Fruit fly (Drosophila melanogaster) whole organism, prepupa: ENCODE measurements around the gene Osi18.

ENCODE experiments used
- Blimp-1 ChIP-seq: fragments of 200-800 bp; sonication (Bioruptor generic); optimal IDR thresholded peaks from 3 replicates; lab custom pipeline; 2017; ENCODE audit warnings: missing biosample characterization, missing genetic modification characterization, mild to moderate bottlenecking, moderate library complexity, missing genetic modification reagents
- CG11294 ChIP-seq: fragments of 200-800 bp; sonication (Bioruptor generic); IDR thresholded peaks from 2 replicates; pipeline ENCODE4 v1.3.6; 2022; ENCODE audit warnings: missing biosample characterization, missing genetic modification characterization
- CG11762 ChIP-seq: fragments of 200-800 bp; sonication (Bioruptor generic); optimal IDR thresholded peaks from 3 replicates; lab custom pipeline; 2016; ENCODE audit warnings: missing biosample characterization, missing genetic modification characterization; ENCODE audit not compliant: insufficient read depth
- CG11902 ChIP-seq: fragments of 200-800 bp; sonication (Bioruptor generic); optimal IDR thresholded peaks from 3 replicates; lab custom pipeline; 2016; ENCODE audit warnings: missing biosample characterization, missing genetic modification characterization
- CG15336 ChIP-seq: fragments of 200-800 bp; sonication (Bioruptor generic); IDR thresholded peaks from 2 replicates; pipeline ENCODE4 v1.3.6; 2022; ENCODE audit warnings: missing biosample characterization, missing genetic modification characterization
- CG1621 ChIP-seq: fragments of 200-800 bp; sonication (Bioruptor generic); optimal IDR thresholded peaks from 3 replicates; lab custom pipeline; 2018; ENCODE audit warnings: missing biosample characterization, mild to moderate bottlenecking, missing genetic modification characterization
- CG16779 ChIP-seq: fragments of 200-800 bp; sonication (Bioruptor generic); optimal IDR thresholded peaks from 3 replicates; lab custom pipeline; 2017; ENCODE audit warnings: missing biosample characterization, mild to moderate bottlenecking, missing genetic modification characterization
- CG3032 ChIP-seq: fragments of 200-800 bp; optimal IDR thresholded peaks from 2 replicates; lab custom pipeline; 2019; ENCODE audit warnings: missing biosample characterization, mild to moderate bottlenecking, missing genetic modification characterization, moderate library complexity
- CG31627 ChIP-seq: fragments of 200-800 bp; sonication (Bioruptor generic); optimal IDR thresholded peaks from 3 replicates; lab custom pipeline; 2016; ENCODE audit warnings: missing biosample characterization, missing genetic modification characterization
- CG34406 ChIP-seq: fragments of 200-800 bp; sonication (Bioruptor generic); optimal IDR thresholded peaks from 3 replicates; lab custom pipeline; 2016; ENCODE audit warnings: missing biosample characterization, missing genetic modification characterization
- CG3919 ChIP-seq: fragments of 200-800 bp; sonication (Bioruptor generic); optimal IDR thresholded peaks from 3 replicates; lab custom pipeline; 2016; ENCODE audit warnings: missing biosample characterization, missing genetic modification characterization
- CG4318 ChIP-seq: fragments of 200-800 bp; sonication (Bioruptor generic); optimal IDR thresholded peaks from 3 replicates; lab custom pipeline; 2017; ENCODE audit warnings: missing biosample characterization, mild to moderate bottlenecking, missing genetic modification characterization
- CG6163 ChIP-seq: fragments of 200-800 bp; sonication (Bioruptor generic); IDR thresholded peaks from 3 replicates; pipeline ENCODE4 v1.3.6; 2022; ENCODE audit warnings: missing biosample characterization, missing genetic modification characterization
- CG6792 ChIP-seq: fragments of 200-800 bp; sonication (Bioruptor generic); optimal IDR thresholded peaks from 3 replicates; lab custom pipeline; 2016; ENCODE audit warnings: missing biosample characterization, missing genetic modification characterization
- CG6808 ChIP-seq: fragments of 200-800 bp; sonication (Bioruptor generic); optimal IDR thresholded peaks from 3 replicates; lab custom pipeline; 2017; ENCODE audit warnings: missing biosample characterization, missing genetic modification characterization, mild to moderate bottlenecking, moderate library complexity, missing genetic modification reagents
- CG6854 ChIP-seq: fragments of 200-800 bp; sonication (Bioruptor generic); optimal IDR thresholded peaks from 2 replicates; lab custom pipeline; 2017; ENCODE audit warnings: missing biosample characterization, mild to moderate bottlenecking, missing genetic modification characterization
- CG8119 ChIP-seq: fragments of 200-800 bp; sonication (Bioruptor generic); IDR thresholded peaks from 3 replicates; pipeline ENCODE4 v1.3.6; 2022; ENCODE audit warnings: missing biosample characterization, missing genetic modification characterization
- CG8319 ChIP-seq: fragments of 200-800 bp; sonication (Bioruptor generic); optimal IDR thresholded peaks from 3 replicates; lab custom pipeline; 2016; ENCODE audit warnings: missing biosample characterization, missing genetic modification characterization
- CG8632 ChIP-seq: fragments of 200-800 bp; sonication (Bioruptor generic); optimal IDR thresholded peaks from 3 replicates; lab custom pipeline; 2016; ENCODE audit warnings: missing biosample characterization, missing genetic modification characterization
- Eip75B ChIP-seq: fragments of 200-800 bp; sonication (Bioruptor generic); optimal IDR thresholded peaks from 3 replicates; lab custom pipeline; 2016; ENCODE audit warnings: missing biosample characterization, missing genetic modification characterization
- Eip78C ChIP-seq: fragments of 200-800 bp; sonication (Bioruptor generic); peaks from one replicate; lab custom pipeline; 2016; ENCODE audit warnings: missing biosample characterization, missing genetic modification characterization
- Ets21C ChIP-seq: fragments of 200-800 bp; sonication (Bioruptor generic); optimal IDR thresholded peaks from 3 replicates; lab custom pipeline; 2016; ENCODE audit warnings: missing biosample characterization, missing genetic modification characterization
- Hr38 ChIP-seq: sonication (Bioruptor generic); optimal IDR thresholded peaks from 2 replicates; lab custom pipeline; 2016; ENCODE audit warnings: missing biosample characterization, missing genetic modification characterization
- Hr4 ChIP-seq: fragments of 200-800 bp; sonication (Bioruptor generic); optimal IDR thresholded peaks from 3 replicates; lab custom pipeline; 2016; ENCODE audit warnings: missing biosample characterization, missing genetic modification characterization
- Met ChIP-seq: fragments of 200-800 bp; sonication (Bioruptor generic); optimal IDR thresholded peaks from 3 replicates; lab custom pipeline; 2016; ENCODE audit warnings: missing biosample characterization, missing genetic modification characterization
- OdsH ChIP-seq: fragments of 200-800 bp; sonication (Bioruptor generic); optimal IDR thresholded peaks from 3 replicates; lab custom pipeline; 2016; ENCODE audit warnings: missing biosample characterization, missing genetic modification characterization
- Sox102F ChIP-seq: fragments of 200-800 bp; sonication (Bioruptor generic); optimal IDR thresholded peaks from 2 replicates; lab custom pipeline; 2016; ENCODE audit warnings: missing biosample characterization, mild to moderate bottlenecking, missing genetic modification characterization
- Sox14 ChIP-seq: fragments of 200-800 bp; sonication (Bioruptor generic); optimal IDR thresholded peaks from 3 replicates; lab custom pipeline; 2016; ENCODE audit warnings: missing biosample characterization, missing genetic modification characterization
- Sox15 ChIP-seq: fragments of 200-800 bp; sonication (Bioruptor generic); optimal IDR thresholded peaks from 3 replicates; lab custom pipeline; 2016; ENCODE audit warnings: missing biosample characterization, missing genetic modification characterization
- achi ChIP-seq: fragments of 200-800 bp; sonication (Bioruptor generic); optimal IDR thresholded peaks from 3 replicates; lab custom pipeline; 2016; ENCODE audit warnings: missing biosample characterization, missing genetic modification characterization
- acj6 ChIP-seq: fragments of 200-800 bp; sonication (Bioruptor generic); optimal IDR thresholded peaks from 3 replicates; lab custom pipeline; 2016; ENCODE audit warnings: missing biosample characterization, missing genetic modification characterization
- cyc ChIP-seq: fragments of 200-800 bp; sonication (Bioruptor generic); optimal IDR thresholded peaks from 3 replicates; lab custom pipeline; 2016; ENCODE audit warnings: missing biosample characterization, missing genetic modification characterization
- dac ChIP-seq: fragments of 200-800 bp; sonication (Bioruptor generic); optimal IDR thresholded peaks from 2 replicates; lab custom pipeline; 2017; ENCODE audit warnings: missing biosample characterization, mild to moderate bottlenecking, missing genetic modification characterization
- dsx ChIP-seq: fragments of 200-800 bp; optimal IDR thresholded peaks from 3 replicates; lab custom pipeline; 2019; ENCODE audit warnings: missing biosample characterization, mild to moderate bottlenecking, missing genetic modification characterization, moderate library complexity; ENCODE audit not compliant: poor library complexity, severe bottlenecking
- eg ChIP-seq: fragments of 200-800 bp; sonication (Bioruptor generic); IDR thresholded peaks from 3 replicates; pipeline ENCODE4 v1.3.6; 2022; ENCODE audit warnings: missing biosample characterization, missing genetic modification characterization
- esn ChIP-seq: fragments of 200-800 bp; sonication (Bioruptor generic); optimal IDR thresholded peaks from 2 replicates; lab custom pipeline; 2016; ENCODE audit warnings: missing biosample characterization, mild to moderate bottlenecking, missing genetic modification characterization, moderate library complexity
- net ChIP-seq: fragments of 200-800 bp; sonication (Bioruptor generic); optimal IDR thresholded peaks from 3 replicates; lab custom pipeline; 2016; ENCODE audit warnings: missing biosample characterization, missing genetic modification characterization
- pdm3 ChIP-seq: fragments of 200-800 bp; sonication (Bioruptor generic); optimal IDR thresholded peaks from 3 replicates; lab custom pipeline; 2016; ENCODE audit warnings: missing biosample characterization, missing genetic modification characterization
- salr ChIP-seq, 2 experiments: fragments of 200-800 bp; sonication (Bioruptor generic); optimal IDR thresholded peaks; 3 replicates each; lab custom pipeline; 2016 to 2018; ENCODE audit warnings: missing biosample characterization in 2 of 2, missing genetic modification characterization in 2 of 2, mild to moderate bottlenecking in 1 of 2
- ss ChIP-seq, 2 experiments: fragments of 200-800 bp; sonication (Bioruptor generic); optimal IDR thresholded peaks; 2 replicates in 1 of 2; 3 replicates in 1 of 2; lab custom pipeline; 2017 to 2018; ENCODE audit warnings: mild to moderate bottlenecking in 2 of 2, missing biosample characterization in 2 of 2, missing genetic modification characterization in 2 of 2, moderate library complexity in 1 of 2
- topi ChIP-seq: fragments of 200-800 bp; sonication (Bioruptor generic); optimal IDR thresholded peaks from 3 replicates; lab custom pipeline; 2016; ENCODE audit warnings: missing biosample characterization, missing genetic modification characterization
- vri ChIP-seq: fragments of 200-800 bp; sonication (Bioruptor generic); optimal IDR thresholded peaks from 3 replicates; lab custom pipeline; 2016; ENCODE audit warnings: missing biosample characterization, mild to moderate bottlenecking, missing genetic modification characterization

Osi18 gene

dm6 chr3R:6343396-6344239 is 13.6 kb downstream of the Osi18 start, which contains the start of gene CG17919 (continued):
- peak; percentile 15 for TF ChIP-seq Sox15 (GFP tag; lab: Kevin White, UChicago)
- no peak for TF ChIP-seq Sox14 (GFP tag; lab: Kevin White, UChicago)
- peak; percentile 57 for TF ChIP-seq CG3919
- peak; percentile 13 for TF ChIP-seq dsx
- no peak for TF ChIP-seq cyc
- no peak for TF ChIP-seq Blimp-1 (GFP tag; lab: Kevin White, UChicago)
- peak; percentile 17 for TF ChIP-seq CG6854 (GFP tag; lab: Kevin White, UChicago)
- TF ChIP-seq CG4318 (GFP tag; lab: Kevin White, UChicago) = no peak
- no peak for TF ChIP-seq net

- TF ChIP-seq Met (GFP tag; lab: Kevin White, UChicago) = no peak
- TF ChIP-seq CG3032 (tag; lab: Kevin White, UChicago) = peak; percentile 12
- TF ChIP-seq Sox14 (GFP tag; lab: Kevin White, UChicago) = peak; percentile 48
- peak; percentile 3 for TF ChIP-seq CG31627 (GFP tag; lab: Kevin White, UChicago)
- TF ChIP-seq esn = peak; percentile 3
- TF ChIP-seq Eip78C (GFP tag; lab: Kevin White, UChicago) = peak; percentile 49
- TF ChIP-seq cyc = peak; percentile 8
- TF ChIP-seq dsx = peak; percentile 3
- no peak for TF ChIP-seq CG8632 (GFP tag; lab: Kevin White, UChicago)
- TF ChIP-seq pdm3 (GFP tag; lab: Kevin White, UChicago) = no peak
Observed at dm6 chr3R:6345814-6346213, 15.8 kb downstream of the Osi18 start, which contains the start of the genes SmD2 and CG18048. Gene SmD2 (minus strand): TSS chr3R:6345911. Gene CG18048 (plus strand): TSS chr3R:6346111.

DNA sequence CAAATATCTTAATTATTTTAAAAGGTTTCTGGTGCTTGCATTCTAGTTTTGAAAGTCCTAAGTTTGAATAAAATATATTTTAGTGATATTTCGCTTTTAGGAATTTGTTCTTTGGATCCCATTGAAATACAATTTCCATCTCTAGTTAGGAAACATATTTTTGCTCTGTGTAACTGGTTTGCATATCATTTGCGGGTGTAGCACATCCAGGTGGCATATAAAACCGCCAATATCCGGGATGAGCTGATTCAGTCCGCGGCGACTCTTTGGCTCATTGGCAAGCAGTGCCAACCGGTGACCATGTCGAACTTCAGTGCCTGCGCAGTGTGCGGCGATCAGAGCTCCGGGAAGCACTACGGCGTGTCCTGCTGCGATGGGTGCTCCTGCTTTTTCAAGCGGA is 18.9 kb downstream of the Osi18 start, which contains the start of gene Hr83:
TSS of gene Hr83 (plus strand) at position 301 of the 400 bp plus-strand sequence.
- TF ChIP-seq cyc (no peak), pdm3 (GFP tag; lab: Kevin White, UChicago) (no peak), CG3032 (tag; lab: Kevin White, UChicago) (no peak), CG11294 (no peak), topi (GFP tag; lab: Kevin White, UChicago) (no peak), CG8119 (GFP tag; lab: Robert Waterston, UW) (no peak), ss (GFP tag; optimal IDR thresholded peaks at IDR 0.05; lab: Kevin White, UChicago) (no peak), CG6808 (GFP tag; lab: Kevin White, UChicago) (no peak), CG1621 (tag; lab: Kevin White, UChicago) (no peak), CG8319 (GFP tag; lab: Kevin White, UChicago) (no peak), Eip75B (GFP tag; lab: Kevin White, UChicago) (no peak), acj6 (GFP tag; lab: Kevin White, UChicago) (no peak), Hr4 (no peak)

- TF ChIP-seq CG15336 (GFP tag; lab: Robert Waterston, UW) (no peak), vri (GFP tag; lab: Kevin White, UChicago) (no peak), CG31627 (GFP tag; lab: Kevin White, UChicago) (peak; percentile 10), CG11294 (no peak), CG6163 (no peak), CG34406 (no peak), salr (GFP tag; optimal IDR thresholded peaks at IDR 0.05; lab: Kevin White, UChicago) (no peak), dsx (peak; percentile 70), net (no peak), Ets21C (no peak), achi (GFP tag; lab: Kevin White, UChicago) (peak; percentile 3), Eip75B (GFP tag; lab: Kevin White, UChicago) (no peak), CG11902 (GFP tag; lab: Kevin White, UChicago) (no peak), eg (GFP tag; lab: Robert Waterston, UW) (no peak), Sox102F (GFP tag; lab: Kevin White, UChicago) (no peak), Sox14 (GFP tag; lab: Kevin White, UChicago) (no peak), CG3032 (tag; lab: Kevin White, UChicago) (no peak), OdsH (GFP tag; lab: Kevin White, UChicago) (no peak), CG4318 (GFP tag; lab: Kevin White, UChicago) (no peak), topi (GFP tag; lab: Kevin White, UChicago) (peak; percentile 19), CG16779 (tag; lab: Kevin White, UChicago) (no peak), dac (GFP tag; lab: Kevin White, UChicago) (no peak), Blimp-1 (GFP tag; lab: Kevin White, UChicago) (no peak), CG6792 (GFP tag; lab: Kevin White, UChicago) (no peak), Hr38 (GFP tag; lab: Kevin White, UChicago) (no peak), CG11762 (GFP tag; lab: Kevin White, UChicago) (no peak), CG3919 (no peak), CG8119 (GFP tag; lab: Robert Waterston, UW) (no peak)
Observed at dm6 chr3R:6350755-6351154, 20.7 kb downstream of the Osi18 start, which contains the start of gene Pak. Gene Pak (plus strand): TSS chr3R:6350896.
